Fruit fly (Drosophila melanogaster): ENCODE data around the gene CG13280.

CG13280 gene

DNA sequence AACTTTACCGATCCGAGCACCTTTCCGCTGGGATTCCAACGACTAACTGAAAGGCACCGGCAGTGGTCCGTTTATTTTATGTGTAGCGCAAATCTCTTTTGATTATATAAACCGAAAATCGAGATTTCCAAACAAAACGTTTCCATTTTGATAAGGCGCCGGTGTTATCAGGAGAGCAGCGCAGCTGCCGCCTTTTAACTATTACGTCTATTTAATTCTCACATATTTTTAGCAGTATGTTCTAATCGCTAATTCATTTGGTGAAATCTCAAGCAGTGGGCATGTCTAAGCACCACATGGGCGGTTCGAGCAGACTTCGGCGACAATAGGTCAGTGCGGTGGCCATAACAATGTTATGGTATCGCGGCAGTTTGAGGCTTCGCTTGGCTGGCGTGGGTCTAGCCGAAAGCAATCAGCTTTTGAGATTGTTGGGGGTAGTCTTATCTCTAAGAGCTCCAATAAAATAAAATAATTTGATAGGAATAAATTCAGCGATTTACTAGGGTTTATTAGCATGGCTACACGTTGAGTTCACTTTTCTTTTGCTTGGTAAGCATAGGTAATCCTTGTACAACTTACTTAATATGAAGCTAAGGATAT, 30.1 kb downstream of the CG13280 start, which contains the start of gene Cyt-b5-r (continued):
- TF ChIP-seq CG1233 (GFP tag; optimal IDR thresholded peaks at IDR 0.05) (peak; percentile 55), CG34376 (GFP tag; optimal IDR thresholded peaks at IDR 0.05) (peak; percentile 96), CoRest (tag; optimal IDR thresholded peaks at IDR 0.05) (no peak), Mes4 (GFP tag; optimal IDR thresholded peaks at IDR 0.05) (no peak), pros (GFP tag; optimal IDR thresholded peaks at IDR 0.05) (no peak), Lhr (GFP tag; optimal IDR thresholded peaks at IDR 0.05) (no peak), CG31224 (GFP tag; IDR thresholded peaks at IDR 0.05) (no peak), BtbVII (GFP tag; optimal IDR thresholded peaks at IDR 0.05) (no peak), chinmo (GFP tag; IDR thresholded peaks at IDR 0.05; ENCODE audit: partially characterized antibody) (0 out of 4 replicates have a peak, but pooled peaks have one; percentile 42), cato (GFP tag; optimal IDR thresholded peaks at IDR 0.05; ENCODE audit: borderline replicate concordance) (no peak), trh (GFP tag; optimal IDR thresholded peaks at IDR 0.05) (no peak), CG2116 (GFP tag; optimal IDR thresholded peaks at IDR 0.05) (no peak)

- TF ChIP-seq Hr3 (GFP tag; optimal IDR thresholded peaks at IDR 0.05) (no peak), Med (GFP tag) (no peak), cwo (GFP tag; optimal IDR thresholded peaks at IDR 0.05) (peak; percentile 87), abd-A (tag; optimal IDR thresholded peaks at IDR 0.05) (no peak), exex (tag; optimal IDR thresholded peaks at IDR 0.05) (peak; percentile 78), CG3281 (GFP tag; optimal IDR thresholded peaks at IDR 0.05) (no peak), CG12219 (GFP tag; optimal IDR thresholded peaks at IDR 0.05) (no peak), B-H1 (GFP tag; IDR thresholded peaks at IDR 0.05) (no peak), Atf-2 (GFP tag; optimal IDR thresholded peaks at IDR 0.05) (no peak), cas (GFP tag; IDR thresholded peaks at IDR 0.05) (no peak), TFAM (GFP tag; optimal IDR thresholded peaks at IDR 0.05) (no peak), dysf (GFP tag; IDR thresholded peaks at IDR 0.05) (no peak), CG11504 (tag; optimal IDR thresholded peaks at IDR 0.05) (no peak), chn (GFP tag; optimal IDR thresholded peaks at IDR 0.05) (no peak), CG12659 (GFP tag; optimal IDR thresholded peaks at IDR 0.05) (no peak), CG18619 (GFP tag; optimal IDR thresholded peaks at IDR 0.05) (no peak), mirr (GFP tag; optimal IDR thresholded peaks at IDR 0.05) (peak; percentile 68), CG16863 (GFP tag; optimal IDR thresholded peaks at IDR 0.05) (no peak), sd (tag; optimal IDR thresholded peaks at IDR 0.05) (peak; percentile 9), zen (tag; optimal IDR thresholded peaks at IDR 0.05) (no peak), stwl (tag; optimal IDR thresholded peaks at IDR 0.05) (no peak), CG30020 (tag; optimal IDR thresholded peaks at IDR 0.05) (no peak), CG8924 (tag; optimal IDR thresholded peaks at IDR 0.05) (no peak), CG10267 (tag; optimal IDR thresholded peaks at IDR 0.05) (no peak), jigr1 (GFP tag; IDR thresholded peaks at IDR 0.05) (no peak), sug (tag; optimal IDR thresholded peaks at IDR 0.05) (peak; percentile 80), CG7745 (tag; optimal IDR thresholded peaks at IDR 0.05) (peak; percentile 26), ken (GFP tag; IDR thresholded peaks at IDR 0.05) (no peak), CTCF (GFP tag; optimal IDR thresholded peaks at IDR 0.05) (no peak), ac (GFP tag; optimal IDR thresholded peaks at IDR 0.05) (no peak)
These were observed 31.0 kb downstream of the CG13280 start for dm6 chr2L:16789880-16790279.

Measured in whole organism, embryonic.